Worm (Caenorhabditis elegans) whole organism, L1 larva: ENCODE measurements around the gene spp-30.

ENCODE experiments used
- alr-1 ChIP-seq: fragments of 200-800 bp; sonication (Bioruptor generic); optimal IDR thresholded peaks from 2 replicates; lab custom pipeline; 2018; ENCODE audit warnings: borderline replicate concordance, mild to moderate bottlenecking, missing genetic modification characterization, missing compliant biosample characterization
- aly-2 ChIP-seq: fragments of 150-350 bp; optimal IDR thresholded peaks from 2 replicates; lab custom pipeline; 2014; ENCODE audit warnings: missing biosample characterization, missing genetic modification characterization
- blmp-1 ChIP-seq: fragments of 150-350 bp; optimal IDR thresholded peaks from 2 replicates; lab custom pipeline; 2014; ENCODE audit warnings: missing biosample characterization, missing genetic modification characterization
- ceh-63 ChIP-seq: fragments of 200-800 bp; sonication (Bioruptor generic); optimal IDR thresholded peaks from 2 replicates; lab custom pipeline; 2018; ENCODE audit warnings: mild to moderate bottlenecking, missing genetic modification characterization, missing compliant biosample characterization
- ces-1 ChIP-seq: fragments of 150-350 bp; optimal IDR thresholded peaks from 2 replicates; lab custom pipeline; 2014; ENCODE audit warnings: missing biosample characterization, missing genetic modification reagents, missing genetic modification characterization
- dpl-1 ChIP-seq, 3 experiments: fragments of 150-350 bp in 2 of 3; sonication (generic microtip) in 1 of 3; optimal IDR thresholded peaks; 2 replicates each; lab custom pipeline; 2014 to 2017; ENCODE audit warnings: missing biosample characterization in 3 of 3, missing genetic modification characterization in 3 of 3, missing genetic modification reagents in 3 of 3
- dsc-1 ChIP-seq: sonication (generic microtip); optimal IDR thresholded peaks from 2 replicates; lab custom pipeline; 2016; ENCODE audit warnings: mild to moderate bottlenecking, missing genetic modification characterization, missing compliant biosample characterization
- efl-3 ChIP-seq: fragments of 200-800 bp; sonication (Bioruptor generic); optimal IDR thresholded peaks from 2 replicates; lab custom pipeline; 2018; ENCODE audit warnings: mild to moderate bottlenecking, missing genetic modification characterization, missing compliant biosample characterization
- egl-13 ChIP-seq: sonication (generic microtip); optimal IDR thresholded peaks from 2 replicates; lab custom pipeline; 2016; ENCODE audit warnings: missing genotype, missing genetic modification reagents, missing genetic modification characterization, missing compliant biosample characterization
- elt-2 ChIP-seq: sonication (generic microtip); optimal IDR thresholded peaks from 2 replicates; lab custom pipeline; 2016; ENCODE audit warnings: missing genetic modification characterization, mild to moderate bottlenecking, inconsistent platforms, missing compliant biosample characterization, missing genetic modification reagents
- ets-5 ChIP-seq: fragments of 200-800 bp; sonication (Bioruptor generic); IDR thresholded peaks from 2 replicates; pipeline ENCODE4 v1.3.6; 2022; ENCODE audit warnings: missing genetic modification characterization, missing compliant biosample characterization
- fkh-10 ChIP-seq: sonication (generic microtip); optimal IDR thresholded peaks from 2 replicates; lab custom pipeline; 2017; ENCODE audit warnings: missing biosample characterization, missing genetic modification reagents, missing genetic modification characterization
- fkh-8 ChIP-seq: sonication (generic microtip); optimal IDR thresholded peaks from 2 replicates; lab custom pipeline; 2016; ENCODE audit warnings: mild to moderate bottlenecking, missing genetic modification characterization, missing compliant biosample characterization
- hlh-4 ChIP-seq: sonication (generic microtip); optimal IDR thresholded peaks from 2 replicates; lab custom pipeline; 2016; ENCODE audit warnings: mild to moderate bottlenecking, missing genetic modification characterization, missing compliant biosample characterization
- hpl-2 ChIP-seq: fragments of 150-350 bp; optimal IDR thresholded peaks from 2 replicates; lab custom pipeline; 2014; ENCODE audit warnings: missing biosample characterization, missing genetic modification reagents, missing genetic modification characterization
- jun-1 ChIP-seq: fragments of 150-350 bp; optimal IDR thresholded peaks from 2 replicates; lab custom pipeline; 2014; ENCODE audit warnings: missing biosample characterization, missing genetic modification reagents, missing genetic modification characterization
- lin-14 ChIP-seq: fragments of 200-800 bp; sonication (Bioruptor generic); optimal IDR thresholded peaks from 2 replicates; lab custom pipeline; 2018; ENCODE audit warnings: mild to moderate bottlenecking, missing genetic modification characterization, moderate library complexity, missing compliant biosample characterization
- lin-15B ChIP-seq: fragments of 150-350 bp; sonication (generic microtip); optimal IDR thresholded peaks from 3 replicates; lab custom pipeline; 2014; ENCODE audit warnings: missing biosample characterization, missing genetic modification characterization
- lin-39 ChIP-seq: fragments of 150-350 bp; optimal IDR thresholded peaks from 2 replicates; lab custom pipeline; 2014; ENCODE audit warnings: missing biosample characterization, missing genetic modification reagents, missing genetic modification characterization
- lir-3 ChIP-seq: sonication (generic microtip); optimal IDR thresholded peaks from 2 replicates; lab custom pipeline; 2016; ENCODE audit warnings: mild to moderate bottlenecking, missing genetic modification characterization, moderate library complexity, missing compliant biosample characterization; ENCODE audit not compliant: poor library complexity
- mef-2 ChIP-seq: fragments of 150-350 bp; optimal IDR thresholded peaks from 2 replicates; lab custom pipeline; 2014; ENCODE audit warnings: missing biosample characterization, missing genetic modification characterization
- nhr-11 ChIP-seq: fragments of 150-350 bp; optimal IDR thresholded peaks from 2 replicates; lab custom pipeline; 2014; ENCODE audit warnings: missing biosample characterization, missing genetic modification characterization
- nhr-47 ChIP-seq: sonication (generic microtip); optimal IDR thresholded peaks from 2 replicates; lab custom pipeline; 2016; ENCODE audit warnings: mild to moderate bottlenecking, missing genetic modification characterization, moderate library complexity, missing compliant biosample characterization
- nhr-84 ChIP-seq: sonication (generic microtip); optimal IDR thresholded peaks from 2 replicates; lab custom pipeline; 2017; ENCODE audit warnings: missing biosample characterization, missing genetic modification characterization
- nhr-85 ChIP-seq: sonication (generic microtip); peaks from one replicate; lab custom pipeline; 2016; ENCODE audit warnings: missing genetic modification characterization, inconsistent platforms, missing compliant biosample characterization
- pqm-1 ChIP-seq: sonication (generic microtip); optimal IDR thresholded peaks from 3 replicates; lab custom pipeline; 2017; ENCODE audit warnings: missing biosample characterization, missing genetic modification characterization
- rnt-1 ChIP-seq: sonication (generic microtip); optimal IDR thresholded peaks from 2 replicates; lab custom pipeline; 2016; ENCODE audit warnings: mild to moderate bottlenecking, missing genetic modification characterization, moderate library complexity, missing compliant biosample characterization
- snu-23 ChIP-seq: sonication (generic microtip); optimal IDR thresholded peaks from 2 replicates; lab custom pipeline; 2016; ENCODE audit warnings: missing genetic modification characterization, missing compliant biosample characterization
- sptf-1 ChIP-seq: fragments of 150-350 bp; optimal IDR thresholded peaks from 2 replicates; lab custom pipeline; 2014; ENCODE audit warnings: missing biosample characterization, missing genetic modification characterization
- sup-37 ChIP-seq: fragments of 200-800 bp; sonication (Bioruptor generic); optimal IDR thresholded peaks from 2 replicates; lab custom pipeline; 2018; ENCODE audit warnings: mild to moderate bottlenecking, missing genetic modification characterization, missing compliant biosample characterization
- tbx-2 ChIP-seq: sonication (generic microtip); optimal IDR thresholded peaks from 2 replicates; lab custom pipeline; 2016; ENCODE audit warnings: missing genetic modification characterization, missing compliant biosample characterization
- unc-130 ChIP-seq: fragments of 150-350 bp; optimal IDR thresholded peaks from 2 replicates; lab custom pipeline; 2017; ENCODE audit warnings: missing biosample characterization, missing genetic modification characterization, inconsistent platforms
- unc-62 ChIP-seq: fragments of 150-350 bp; optimal IDR thresholded peaks from 2 replicates; lab custom pipeline; 2014; ENCODE audit warnings: missing biosample characterization, missing genetic modification reagents, missing genetic modification characterization
- unc-86 ChIP-seq: sonication (generic microtip); optimal IDR thresholded peaks from 2 replicates; lab custom pipeline; 2016; ENCODE audit warnings: missing genetic modification characterization, missing compliant biosample characterization
- unc-98 ChIP-seq: fragments of 200-800 bp; sonication (Bioruptor generic); IDR thresholded peaks from 2 replicates; pipeline ENCODE4 v1.3.6; 2022; ENCODE audit warnings: missing genetic modification characterization, missing compliant biosample characterization
- vab-15 ChIP-seq: sonication (generic microtip); optimal IDR thresholded peaks from 2 replicates; lab custom pipeline; 2017; ENCODE audit warnings: missing genotype, mild to moderate bottlenecking, missing genetic modification characterization, missing compliant biosample characterization
- ztf-4 ChIP-seq: fragments of 150-350 bp; optimal IDR thresholded peaks from 2 replicates; lab custom pipeline; 2014; ENCODE audit warnings: missing biosample characterization, missing genetic modification characterization

The spp-30 gene

DNA sequence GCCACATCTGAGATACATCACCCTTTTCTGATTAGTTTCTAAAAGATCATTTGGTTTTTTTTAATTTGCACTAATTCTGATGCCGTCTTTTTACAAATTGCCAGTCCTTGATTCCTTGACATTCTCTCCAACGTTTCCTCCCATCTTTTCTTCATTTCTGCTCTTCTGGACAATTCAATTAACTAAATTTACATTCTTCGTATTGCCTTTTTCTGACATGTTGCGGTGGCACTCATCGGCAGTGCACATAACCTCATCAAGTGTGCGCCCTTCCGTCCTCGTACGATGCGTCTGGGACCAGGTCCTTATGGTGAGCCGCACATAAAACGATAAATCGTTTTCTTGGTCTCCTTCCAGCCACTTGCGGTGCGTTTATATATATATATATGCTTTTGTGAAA, 10.5 kb upstream of the spp-30 start:
- TF ChIP-seq lin-14 (GFP tag; lab: Kevin White, UChicago) (peak; percentile 65), nhr-47 (tag; lab: Kevin White, UChicago) (peak; percentile 13), tbx-2 (tag; lab: Kevin White, UChicago) (peak; percentile 23), ztf-4 (tag; lab: Kevin White, UChicago) (no peak)

DNA sequence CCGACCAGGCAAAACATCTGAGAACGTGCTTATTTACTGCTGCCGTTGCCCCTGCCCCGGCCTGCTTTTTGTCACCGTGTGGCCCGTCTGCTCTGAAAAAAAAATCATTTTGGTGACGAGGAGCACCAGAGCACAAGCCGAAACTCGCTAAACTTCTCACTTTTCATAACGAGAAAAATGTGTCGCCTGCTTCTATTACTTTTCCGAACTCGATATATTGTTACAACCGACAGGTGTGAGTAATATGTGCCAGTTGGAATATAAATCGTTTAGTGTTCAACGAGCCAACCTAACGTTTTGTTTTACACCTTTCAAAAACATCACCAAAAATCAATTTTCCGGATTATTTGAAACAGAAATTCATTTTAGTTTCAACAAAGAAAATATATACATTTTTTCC, 9.2 kb upstream of the spp-30 start:
- TF ChIP-seq dsc-1, result peak; percentile 53
- no peak for TF ChIP-seq jun-1 (tag; lab: Kevin White, UChicago)

DNA sequence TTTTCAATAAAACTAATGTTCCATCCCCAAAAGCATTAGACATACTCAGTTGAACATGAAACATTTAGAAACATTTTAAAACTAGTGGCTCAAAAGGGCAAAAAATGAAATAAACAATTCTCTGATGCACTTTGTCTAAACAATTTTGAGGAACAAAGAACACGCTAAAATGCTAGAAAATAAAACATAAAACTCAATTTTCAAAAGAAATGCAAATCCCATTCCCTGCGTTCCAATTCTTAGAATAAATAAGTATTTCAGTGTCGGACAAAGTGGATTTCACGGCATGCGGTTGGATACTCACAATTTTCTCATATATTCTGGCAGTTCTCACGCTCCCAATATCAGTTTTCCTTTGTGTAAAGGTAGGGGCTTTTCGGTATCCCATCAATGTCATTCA, 4.8 kb upstream of the spp-30 start:
- TF ChIP-seq egl-13 (tag; lab: Kevin White, UChicago) (no peak), unc-98 (GFP tag; lab: Robert Waterston, UW) (no peak), dpl-1 (GFP tag; optimal IDR thresholded peaks at IDR 0.05; lab: Kevin White, UChicago) (no peak), lir-3 (tag; lab: Kevin White, UChicago) (no peak), pqm-1 (no peak), lin-15B (tag; lab: Kevin White, UChicago) (no peak), fkh-8 (tag; lab: Kevin White, UChicago) (no peak), nhr-11 (no peak), dsc-1 (no peak), unc-86 (tag; lab: Kevin White, UChicago) (no peak), unc-62 (GFP tag; lab: Kevin White, UChicago) (no peak), hpl-2 (no peak), ceh-63 (GFP tag; lab: Kevin White, UChicago) (no peak), alr-1 (tag; lab: Kevin White, UChicago) (no peak), sup-37 (GFP tag; lab: Kevin White, UChicago) (no peak), elt-2 (tag; lab: Kevin White, UChicago) (no peak), tbx-2 (tag; lab: Kevin White, UChicago) (no peak), nhr-84 (tag; lab: Kevin White, UChicago) (no peak), efl-3 (GFP tag; lab: Kevin White, UChicago) (no peak), snu-23 (no peak)
- TF ChIP-seq, all 84 proteins: peak for 0

DNA sequence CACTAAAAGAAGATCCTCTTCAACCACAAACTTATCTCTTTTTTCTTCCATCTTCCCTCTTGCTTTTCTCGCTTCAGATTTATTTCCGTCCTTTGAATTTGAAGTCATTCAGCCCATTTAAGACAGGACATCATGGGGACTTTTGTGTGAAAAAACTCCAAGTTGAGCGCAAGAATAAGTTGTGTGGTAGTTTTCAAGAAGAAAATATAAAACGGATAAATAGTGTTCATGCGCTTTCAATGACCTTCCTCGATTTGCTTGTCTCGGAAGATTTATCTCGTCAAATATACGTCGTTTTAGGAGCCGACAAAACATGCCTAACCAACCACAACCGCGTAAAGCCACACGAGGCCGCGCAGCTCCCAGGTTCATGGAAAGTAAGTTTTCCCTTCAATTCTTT, 3.6 kb upstream of the spp-30 start, which contains the start of gene sto-6:
Gene sto-6, plus strand, starts transcription at position 301 of the 400 bp plus-strand sequence.
- TF ChIP-seq nhr-85 (tag; lab: Kevin White, UChicago) (peak; percentile 24), ets-5 (no peak)

DNA sequence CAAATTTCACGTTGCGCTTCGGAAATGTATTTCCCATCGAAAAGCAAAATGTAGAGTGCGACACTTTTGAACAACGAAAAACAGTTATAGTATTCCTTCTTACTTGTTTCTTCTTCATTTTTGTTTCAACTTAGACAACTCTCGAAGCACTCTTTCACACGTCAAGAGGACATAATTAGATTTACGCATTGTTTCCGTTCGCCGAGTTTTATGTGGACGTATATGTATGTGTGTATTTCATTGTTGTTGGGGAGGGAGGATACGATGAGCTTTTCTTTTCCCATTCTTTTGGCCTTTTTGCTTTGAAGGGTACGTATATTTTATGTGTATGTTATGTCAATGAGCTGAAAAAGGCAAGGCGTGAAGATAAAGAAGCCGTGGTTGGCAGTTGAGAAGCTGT, 2.0 kb upstream of the spp-30 start:
- no peak for TF ChIP-seq vab-15
- no peak for TF ChIP-seq jun-1 (tag; lab: Kevin White, UChicago)
- no peak for TF ChIP-seq rnt-1 (tag; lab: Kevin White, UChicago)
- no peak for TF ChIP-seq elt-2 (tag; lab: Kevin White, UChicago)
- peak; percentile 27 for TF ChIP-seq lin-14 (GFP tag; lab: Kevin White, UChicago)
- no peak for TF ChIP-seq unc-130 (tag; lab: Kevin White, UChicago)
- TF ChIP-seq hlh-4 (tag; lab: Kevin White, UChicago), result no peak
- no peak for TF ChIP-seq sptf-1
- TF ChIP-seq ces-1, result no peak
- no peak for TF ChIP-seq nhr-47 (tag; lab: Kevin White, UChicago)
- TF ChIP-seq lin-39 (tag; lab: Kevin White, UChicago), result no peak
- TF ChIP-seq fkh-10 (GFP tag; lab: Kevin White, UChicago), result peak; percentile 60
- no peak for TF ChIP-seq blmp-1 (tag; lab: Kevin White, UChicago)
- TF ChIP-seq mef-2, result no peak
- TF ChIP-seq aly-2 (tag; lab: Kevin White, UChicago), result no peak
